Worm (Caenorhabditis elegans) whole organism, mixed stage, embryonic: Measurements from ENCODE around the gene hdl-2.

Source experiments
- blmp-1 ChIP-seq: fragments of 150-350 bp; optimal IDR thresholded peaks from 2 replicates; lab custom pipeline; 2014; ENCODE audit warnings: missing biosample characterization, missing genetic modification characterization
- cnd-1 ChIP-seq: fragments of 200-800 bp; sonication (Bioruptor generic); optimal IDR thresholded peaks from 2 replicates; lab custom pipeline; 2018; ENCODE audit warnings: mild to moderate bottlenecking, missing genetic modification characterization, missing compliant biosample characterization
- elt-1 ChIP-seq: sonication (generic microtip); optimal IDR thresholded peaks from 2 replicates; lab custom pipeline; 2017; ENCODE audit warnings: missing genetic modification characterization, mild to moderate bottlenecking, missing compliant biosample characterization, antibody characterized with exemption, moderate library complexity, borderline replicate concordance; ENCODE audit not compliant: insufficient read depth
- unc-120 ChIP-seq: sonication (generic microtip); optimal IDR thresholded peaks from 2 replicates; lab custom pipeline; 2017; ENCODE audit warnings: missing genetic modification characterization, missing compliant biosample characterization; ENCODE audit not compliant: poor library complexity, severe bottlenecking

DNA sequence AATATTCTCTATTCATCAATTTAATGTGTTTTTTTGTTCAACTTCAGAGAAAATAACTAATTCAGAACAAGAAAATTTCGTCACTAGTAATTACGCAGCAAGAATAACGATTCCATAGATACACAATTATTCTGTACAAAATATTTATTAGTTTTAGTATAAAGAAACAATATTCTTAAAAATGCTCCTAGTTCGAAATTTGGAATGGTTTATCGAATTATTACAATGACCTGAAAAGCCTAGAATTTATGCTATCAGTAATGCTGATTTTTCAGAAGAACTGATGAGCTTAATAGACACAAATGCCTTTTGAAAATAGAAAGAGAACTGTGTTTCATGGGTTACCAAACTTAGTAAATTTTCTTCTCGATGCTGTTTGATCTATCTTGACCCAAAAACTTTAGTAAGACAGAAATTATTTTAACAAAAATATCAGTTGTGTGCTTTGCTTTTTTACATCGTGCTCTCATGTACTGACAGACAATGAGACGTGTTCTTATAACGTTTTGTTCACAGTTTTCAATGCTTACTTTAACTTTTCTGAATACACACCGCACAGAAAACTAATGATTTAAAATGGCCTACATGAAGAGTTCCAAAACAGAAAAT lies 47.8 kb upstream of the hdl-2 start:
- no peak for TF ChIP-seq cnd-1 (tag; lab: Kevin White, UChicago)
- no peak for TF ChIP-seq blmp-1 (tag; lab: Kevin White, UChicago)
- TF ChIP-seq elt-1: no peak
- no peak for TF ChIP-seq unc-120 (tag; lab: Kevin White, UChicago)
